Fruit fly (Drosophila melanogaster) whole organism, embryonic: ENCODE results near the gene CG6511.

Experiments used
- Abd-B ChIP-seq: fragments of 200-800 bp; sonication (Bioruptor generic); optimal IDR thresholded peaks from 2 replicates; lab custom pipeline; 2018; ENCODE audit warnings: missing biosample characterization, mild to moderate bottlenecking, missing genetic modification characterization, moderate library complexity
- Bdp1 ChIP-seq: fragments of 200-800 bp; sonication (Bioruptor generic); optimal IDR thresholded peaks from 3 replicates; lab custom pipeline; 2016; ENCODE audit warnings: missing biosample characterization, missing genetic modification characterization
- CG10209 ChIP-seq: fragments of 200-800 bp; sonication (Bioruptor generic); optimal IDR thresholded peaks from 3 replicates; lab custom pipeline; 2017; ENCODE audit warnings: missing biosample characterization, mild to moderate bottlenecking, missing genetic modification characterization, missing genetic modification reagents
- CG10431 ChIP-seq: fragments of 200-800 bp; sonication (Bioruptor generic); optimal IDR thresholded peaks from 3 replicates; lab custom pipeline; 2018; ENCODE audit warnings: missing biosample characterization, mild to moderate bottlenecking, missing genetic modification characterization
- CG11085 ChIP-seq: fragments of 200-800 bp; sonication (Bioruptor generic); IDR thresholded peaks from 2 replicates; pipeline ENCODE4 v1.3.6; 2022; ENCODE audit warnings: missing biosample characterization, missing genetic modification characterization
- CG12104 ChIP-seq: fragments of 200-800 bp; sonication (Bioruptor generic); optimal IDR thresholded peaks from 3 replicates; lab custom pipeline; 2016; ENCODE audit warnings: missing biosample characterization, missing genetic modification characterization
- CG15479 ChIP-seq: fragments of 200-800 bp; sonication (Bioruptor generic); optimal IDR thresholded peaks from 3 replicates; lab custom pipeline; 2019; ENCODE audit warnings: missing biosample characterization, mild to moderate bottlenecking, missing genetic modification characterization, moderate library complexity
- CG1602 ChIP-seq: fragments of 200-800 bp; sonication (Bioruptor generic); optimal IDR thresholded peaks from 3 replicates; lab custom pipeline; 2016; ENCODE audit warnings: missing biosample characterization, missing genetic modification characterization
- CG16779 ChIP-seq: fragments of 200-800 bp; sonication (Bioruptor generic); IDR thresholded peaks from 2 replicates; pipeline ENCODE4 v1.3.6; 2022; ENCODE audit warnings: missing biosample characterization, missing genetic modification characterization
- CG16815 ChIP-seq: fragments of 200-800 bp; sonication (Bioruptor generic); optimal IDR thresholded peaks from 3 replicates; lab custom pipeline; 2017; ENCODE audit warnings: missing biosample characterization, mild to moderate bottlenecking, missing genetic modification characterization
- CG1792 ChIP-seq: fragments of 200-800 bp; sonication (Bioruptor generic); optimal IDR thresholded peaks from 2 replicates; lab custom pipeline; 2016; ENCODE audit warnings: missing biosample characterization, missing genetic modification characterization
- CG1832 ChIP-seq: fragments of 200-800 bp; sonication (Bioruptor generic); optimal IDR thresholded peaks from 2 replicates; lab custom pipeline; 2017; ENCODE audit warnings: missing biosample characterization, mild to moderate bottlenecking, missing genetic modification characterization, inconsistent platforms
- CG2116 ChIP-seq: fragments of 200-800 bp; sonication (Bioruptor generic); optimal IDR thresholded peaks from 3 replicates; lab custom pipeline; 2018; ENCODE audit warnings: missing biosample characterization, mild to moderate bottlenecking, missing genetic modification characterization
- CG3995 ChIP-seq: fragments of 200-800 bp; sonication (Bioruptor generic); optimal IDR thresholded peaks from 3 replicates; lab custom pipeline; 2016; ENCODE audit warnings: missing biosample characterization, missing genetic modification characterization
- CG4730 ChIP-seq: fragments of 200-800 bp; sonication (Bioruptor generic); IDR thresholded peaks from 2 replicates; pipeline ENCODE4 v1.3.6; 2022; ENCODE audit warnings: missing biosample characterization, missing genetic modification characterization
- CG6272 ChIP-seq: fragments of 200-800 bp; sonication (Bioruptor generic); IDR thresholded peaks from 2 replicates; pipeline ENCODE4 v1.3.6; 2022; ENCODE audit warnings: missing biosample characterization, missing genetic modification characterization
- CG7786 ChIP-seq: fragments of 200-800 bp; sonication (Bioruptor generic); optimal IDR thresholded peaks from 2 replicates; lab custom pipeline; 2016; ENCODE audit warnings: missing biosample characterization, missing genetic modification characterization
- CG8924 ChIP-seq: fragments of 200-800 bp; optimal IDR thresholded peaks from 3 replicates; lab custom pipeline; 2019; ENCODE audit warnings: missing biosample characterization, mild to moderate bottlenecking, missing genetic modification characterization, moderate library complexity
- CG9609 ChIP-seq: fragments of 200-800 bp; sonication (Bioruptor generic); optimal IDR thresholded peaks from 3 replicates; lab custom pipeline; 2016; ENCODE audit warnings: missing biosample characterization, missing genetic modification characterization
- CG9817 ChIP-seq: fragments of 200-800 bp; sonication (Bioruptor generic); optimal IDR thresholded peaks from 2 replicates; lab custom pipeline; 2018; ENCODE audit warnings: missing biosample characterization, mild to moderate bottlenecking, missing genetic modification characterization, moderate library complexity
- CG9876 ChIP-seq: fragments of 200-800 bp; sonication (Bioruptor generic); optimal IDR thresholded peaks from 2 replicates; lab custom pipeline; 2016; ENCODE audit warnings: missing biosample characterization, missing genetic modification characterization
- D19B ChIP-seq: fragments of 200-800 bp; sonication (Bioruptor generic); optimal IDR thresholded peaks from 2 replicates; lab custom pipeline; 2017; ENCODE audit warnings: missing biosample characterization, mild to moderate bottlenecking, missing genetic modification characterization
- Dek ChIP-seq: fragments of 200-800 bp; sonication (Bioruptor generic); optimal IDR thresholded peaks from 3 replicates; lab custom pipeline; 2019; ENCODE audit warnings: missing biosample characterization, mild to moderate bottlenecking, missing genetic modification characterization, moderate library complexity
- HHEX ChIP-seq: fragments of 200-800 bp; sonication (Bioruptor generic); optimal IDR thresholded peaks from 3 replicates; lab custom pipeline; 2017; ENCODE audit warnings: missing biosample characterization, mild to moderate bottlenecking, missing genetic modification characterization, missing genetic modification reagents
- HLHmδ ChIP-seq: fragments of 200-800 bp; sonication (Bioruptor generic); optimal IDR thresholded peaks from 2 replicates; lab custom pipeline; 2018; ENCODE audit warnings: missing biosample characterization, mild to moderate bottlenecking, missing genetic modification characterization, moderate library complexity
- Hmr ChIP-seq: fragments of 200-800 bp; sonication (Bioruptor generic); optimal IDR thresholded peaks from 3 replicates; lab custom pipeline; 2017; ENCODE audit warnings: mild to moderate bottlenecking, missing biosample characterization, missing genetic modification reagents, missing genetic modification characterization
- Hr3 ChIP-seq: fragments of 200-800 bp; sonication (Bioruptor generic); optimal IDR thresholded peaks from 3 replicates; lab custom pipeline; 2016; ENCODE audit warnings: missing biosample characterization, missing genetic modification characterization
- Lpt ChIP-seq: fragments of >200 bp; optimal IDR thresholded peaks from 2 replicates; lab custom pipeline; 2018; ENCODE audit warnings: missing biosample characterization, missing genetic modification characterization
- Nf-YA ChIP-seq: fragments of 200-800 bp; sonication (Bioruptor generic); IDR thresholded peaks from 2 replicates; pipeline ENCODE4 v1.3.6; 2022; ENCODE audit warnings: missing biosample characterization, missing genetic modification characterization
- Optix ChIP-seq: fragments of 200-800 bp; sonication (Bioruptor generic); IDR thresholded peaks from 3 replicates; pipeline ENCODE4 v1.3.6; 2022; ENCODE audit warnings: missing biosample characterization, missing genetic modification characterization
- Side ChIP-seq: fragments of 200-800 bp; sonication (Bioruptor generic); optimal IDR thresholded peaks from 2 replicates; lab custom pipeline; 2016; ENCODE audit warnings: missing biosample characterization, missing genetic modification characterization
- Sry-δ ChIP-seq: fragments of 200-800 bp; sonication (Bioruptor generic); optimal IDR thresholded peaks from 2 replicates; lab custom pipeline; 2016; ENCODE audit warnings: missing biosample characterization, missing genetic modification characterization
- al ChIP-seq: fragments of 200-800 bp; sonication (Bioruptor generic); IDR thresholded peaks from 2 replicates; pipeline ENCODE4 v1.3.6; 2022; ENCODE audit warnings: missing biosample characterization, missing genetic modification characterization
- ash1 ChIP-seq: fragments of 200-800 bp; sonication (Bioruptor generic); optimal IDR thresholded peaks from 2 replicates; lab custom pipeline; 2018; ENCODE audit warnings: missing biosample characterization, mild to moderate bottlenecking, missing genetic modification characterization
- cas ChIP-seq: fragments of 200-800 bp; sonication (Bioruptor generic); IDR thresholded peaks from 2 replicates; pipeline ENCODE4 v1.3.6; 2022; ENCODE audit warnings: missing biosample characterization, missing genetic modification characterization
- dpn ChIP-seq, 2 experiments: fragments of 200-800 bp; sonication (Bioruptor generic); optimal IDR thresholded peaks; 3 replicates each; lab custom pipeline; 2016; ENCODE audit warnings: missing biosample characterization in 2 of 2, missing genetic modification characterization in 2 of 2
- fd102C ChIP-seq: fragments of 200-800 bp; sonication (Bioruptor generic); optimal IDR thresholded peaks from 2 replicates; lab custom pipeline; 2018; ENCODE audit warnings: missing biosample characterization, mild to moderate bottlenecking, missing genetic modification characterization, moderate library complexity
- ftz-f1 ChIP-seq: fragments of 200-800 bp; sonication (Bioruptor generic); optimal IDR thresholded peaks from 2 replicates; lab custom pipeline; 2016; ENCODE audit warnings: missing biosample characterization, missing genetic modification characterization
- gcm ChIP-seq: fragments of 200-800 bp; sonication (Bioruptor generic); optimal IDR thresholded peaks from 2 replicates; lab custom pipeline; 2019; ENCODE audit warnings: missing biosample characterization, mild to moderate bottlenecking, missing genetic modification characterization, moderate library complexity
- hth ChIP-seq: fragments of >200 bp; optimal IDR thresholded peaks from 2 replicates; lab custom pipeline; 2017; ENCODE audit warnings: inconsistent platforms
- ind ChIP-seq: fragments of 200-800 bp; sonication (Bioruptor generic); optimal IDR thresholded peaks from 3 replicates; lab custom pipeline; 2016; ENCODE audit warnings: missing biosample characterization, missing genetic modification characterization
- lab ChIP-seq: fragments of 200-800 bp; sonication (Bioruptor generic); optimal IDR thresholded peaks from 3 replicates; lab custom pipeline; 2017; ENCODE audit warnings: missing biosample characterization, missing genetic modification characterization, mild to moderate bottlenecking, moderate library complexity, missing genetic modification reagents
- lbe ChIP-seq: fragments of 200-800 bp; sonication (Bioruptor generic); optimal IDR thresholded peaks from 2 replicates; lab custom pipeline; 2016; ENCODE audit warnings: missing biosample characterization, mild to moderate bottlenecking, missing genetic modification characterization
- lov ChIP-seq, 2 experiments: fragments of 200-800 bp in 1 of 2; fragments of >200 bp in 1 of 2; sonication (Bioruptor generic) in 1 of 2; IDR thresholded peaks in 1 of 2; optimal IDR thresholded peaks in 1 of 2; 2 replicates in 1 of 2; 3 replicates in 1 of 2; pipeline versions ENCODE4 v1.3.6 to Lab custom; 2017 to 2022; ENCODE audit warnings: missing biosample characterization in 1 of 2, missing genetic modification characterization in 1 of 2
- mld ChIP-seq: fragments of 200-800 bp; sonication (Bioruptor generic); IDR thresholded peaks from 3 replicates; pipeline ENCODE4 v1.3.6; 2022; ENCODE audit warnings: missing biosample characterization, missing genetic modification characterization; ENCODE audit not compliant: partially characterized antibody
- otp ChIP-seq: fragments of 200-800 bp; sonication (Bioruptor generic); IDR thresholded peaks from 3 replicates; pipeline ENCODE4, ENCODE4 v1.3.6; 2022; ENCODE audit warnings: missing biosample characterization, missing genetic modification characterization
- p53 ChIP-seq: fragments of 200-800 bp; sonication (Bioruptor generic); optimal IDR thresholded peaks from 2 replicates; lab custom pipeline; 2016; ENCODE audit warnings: missing biosample characterization, missing genetic modification characterization
- row ChIP-seq: fragments of 200-800 bp; sonication (Bioruptor generic); IDR thresholded peaks from 3 replicates; pipeline ENCODE4 v1.3.6; 2022; ENCODE audit warnings: missing biosample characterization, missing genetic modification characterization
- sd ChIP-seq: fragments of 200-800 bp; sonication (Bioruptor generic); optimal IDR thresholded peaks from 3 replicates; lab custom pipeline; 2018; ENCODE audit warnings: missing biosample characterization, mild to moderate bottlenecking, missing genetic modification characterization, moderate library complexity
- sr ChIP-seq: fragments of 200-800 bp; sonication (Bioruptor generic); IDR thresholded peaks from 3 replicates; pipeline ENCODE4 v1.3.6; 2022; ENCODE audit warnings: missing biosample characterization, missing genetic modification characterization
- zf30C ChIP-seq: fragments of 200-800 bp; sonication (Bioruptor generic); optimal IDR thresholded peaks from 3 replicates; lab custom pipeline; 2018; ENCODE audit warnings: missing biosample characterization, mild to moderate bottlenecking, missing genetic modification characterization

Gene CG6511

dm6 chr3L:8719990-8720559 is 1.0 kb upstream of the CG6511 start, which contains the start of gene SrpRbeta (continued):
- no peak for TF ChIP-seq Side (GFP tag; lab: Kevin White, UChicago)
- TF ChIP-seq CG2116 (GFP tag; lab: Kevin White, UChicago) = peak; percentile 47
- peak; percentile 23 for TF ChIP-seq Sry-δ (GFP tag; lab: Kevin White, UChicago)
- TF ChIP-seq cas = no peak
- TF ChIP-seq HLHmδ (GFP tag; lab: Kevin White, UChicago) = no peak
- TF ChIP-seq al (GFP tag; lab: Robert Waterston, UW) = no peak
- TF ChIP-seq CG1832 (GFP tag; lab: Kevin White, UChicago) = no peak
- no peak for TF ChIP-seq Dek (tag; lab: Kevin White, UChicago)
- no peak for TF ChIP-seq CG12104 (GFP tag; lab: Kevin White, UChicago)
- no peak for TF ChIP-seq CG1602
- TF ChIP-seq p53 (GFP tag; lab: Kevin White, UChicago) = no peak
- no peak for TF ChIP-seq sr (GFP tag; lab: Robert Waterston, UW)
- TF ChIP-seq CG10431 (GFP tag; lab: Kevin White, UChicago) = no peak
- no peak for TF ChIP-seq CG9609
- TF ChIP-seq HHEX (GFP tag; lab: Kevin White, UChicago) = no peak
- TF ChIP-seq sd (tag; lab: Kevin White, UChicago) = no peak
- no peak for TF ChIP-seq ind (GFP tag; lab: Kevin White, UChicago)
- no peak for TF ChIP-seq CG4730
- TF ChIP-seq CG6272 (GFP tag; lab: Robert Waterston, UW) = no peak
- TF ChIP-seq Hr3 (GFP tag; lab: Kevin White, UChicago) = no peak
- no peak for TF ChIP-seq Bdp1
- no peak for TF ChIP-seq ash1 (GFP tag; lab: Kevin White, UChicago)
- no peak for TF ChIP-seq ftz-f1 (GFP tag; lab: Kevin White, UChicago)
- TF ChIP-seq Hmr (GFP tag; lab: Kevin White, UChicago) = peak; percentile 26
- no peak for TF ChIP-seq CG3995 (GFP tag; lab: Kevin White, UChicago)
- no peak for TF ChIP-seq CG1792 (GFP tag; lab: Kevin White, UChicago)
- TF ChIP-seq CG9876 (GFP tag; lab: Kevin White, UChicago) = no peak
- TF ChIP-seq zf30C (GFP tag; lab: Kevin White, UChicago) = no peak
- no peak for TF ChIP-seq CG15479
- no peak for TF ChIP-seq CG16815 (GFP tag; lab: Kevin White, UChicago)
- no peak for TF ChIP-seq CG9817 (tag; lab: Kevin White, UChicago)
- TF ChIP-seq lbe = peak; percentile 40
- TF ChIP-seq Optix (GFP tag; lab: Robert Waterston, UW) = no peak
- peak; percentile 31 to 56 for TF ChIP-seq dpn (GFP tag; optimal IDR thresholded peaks at IDR 0.05; lab: Kevin White, UChicago)
- peak; percentile 65 for TF ChIP-seq lab
- TF ChIP-seq CG7786 = no peak
- peak; percentile 6 for TF ChIP-seq CG10209 (GFP tag; lab: Kevin White, UChicago)
- no peak for TF ChIP-seq otp (GFP tag; lab: Robert Waterston, UW)
- no peak for TF ChIP-seq row
- TF ChIP-seq fd102C (GFP tag; lab: Kevin White, UChicago) = no peak
- TF ChIP-seq CG11085 = no peak
- TF ChIP-seq Abd-B (GFP tag; lab: Kevin White, UChicago) = no peak
- TF ChIP-seq lov (optimal IDR thresholded peaks at IDR 0.05; lab: Kevin White, UChicago) = no peak
- TF ChIP-seq lov (GFP tag; IDR thresholded peaks at IDR 0.05; lab: Robert Waterston, UW) = no peak
- no peak for TF ChIP-seq Lpt (GFP tag; lab: Kevin White, UChicago)
- TF ChIP-seq hth (lab: Kevin White, UChicago) = no peak
- no peak for TF ChIP-seq Nf-YA (GFP tag; lab: Robert Waterston, UW)
- no peak for TF ChIP-seq CG8924 (tag; lab: Kevin White, UChicago)
- TF ChIP-seq mld = no peak
- TF ChIP-seq gcm = no peak
- 0 out of 2 replicates have a peak, but pooled peaks have one; percentile 27 for TF ChIP-seq CG16779 (GFP tag; lab: Robert Waterston, UW)
- TF ChIP-seq D19B (GFP tag; lab: Kevin White, UChicago) = no peak
